Worm (Caenorhabditis elegans) whole organism, L2 larva: ENCODE measurements around the gene sid-2.

Experiments
- mab-5 ChIP-seq: fragments of 150-350 bp; optimal IDR thresholded peaks from 2 replicates; lab custom pipeline; 2014; ENCODE audit warnings: missing biosample characterization, missing genetic modification characterization
- nhr-12 ChIP-seq: fragments of 150-350 bp; optimal IDR thresholded peaks from 2 replicates; lab custom pipeline; 2014; ENCODE audit warnings: missing biosample characterization, missing genetic modification characterization
- nhr-25 ChIP-seq: fragments of 150-350 bp; sonication (generic microtip); optimal IDR thresholded peaks from 3 replicates; lab custom pipeline; 2014; ENCODE audit warnings: missing biosample characterization, missing genetic modification characterization
- sma-3 ChIP-seq: sonication (generic microtip); optimal IDR thresholded peaks from 2 replicates; lab custom pipeline; 2016; ENCODE audit warnings: missing genetic modification reagents, missing genetic modification characterization, missing compliant biosample characterization

ce11 chrIII:13651414-13651813, 27.8 kb upstream of the sid-2 start:
- TF ChIP-seq nhr-12 (no peak), mab-5 (no peak), nhr-25 (tag; lab: Kevin White, UChicago) (no peak), sma-3 (GFP tag; lab: Kevin White, UChicago) (no peak)
